Worm (Caenorhabditis elegans) whole organism, L4 larva: ENCODE results near the gene T05A7.11.

Experiments used
- D1046.2 ChIP-seq: fragments of 200-800 bp; sonication (Bioruptor generic); IDR thresholded peaks from 2 replicates; pipeline ENCODE4 v1.3.6; 2022; ENCODE audit warnings: missing genetic modification characterization, missing compliant biosample characterization
- F37D6.2 ChIP-seq: sonication (generic microtip); optimal IDR thresholded peaks from 2 replicates; lab custom pipeline; 2016; ENCODE audit warnings: mild to moderate bottlenecking, missing genetic modification characterization, missing compliant biosample characterization
- F44E2.7 ChIP-seq: fragments of 200-800 bp; sonication (Bioruptor generic); IDR thresholded peaks from 2 replicates; pipeline ENCODE4 v2.1.2; 2022; ENCODE audit warnings: missing genetic modification characterization, missing compliant biosample characterization
- F49E8.2 ChIP-seq: sonication (generic microtip); optimal IDR thresholded peaks from 2 replicates; lab custom pipeline; 2016; ENCODE audit warnings: missing compliant biosample characterization, mild to moderate bottlenecking, missing genetic modification characterization, borderline replicate concordance
- Y5F2A.4 ChIP-seq: fragments of 200-800 bp; sonication (Bioruptor generic); optimal IDR thresholded peaks from 2 replicates; lab custom pipeline; 2018; ENCODE audit warnings: mild to moderate bottlenecking, missing genetic modification characterization, missing compliant biosample characterization
- ZK337.2 ChIP-seq: fragments of 200-800 bp; sonication (Bioruptor generic); IDR thresholded peaks from 2 replicates; pipeline ENCODE4 v1.3.6; 2022; ENCODE audit warnings: missing genetic modification reagents, missing genetic modification characterization, missing compliant biosample characterization
- aha-1 ChIP-seq: fragments of 150-350 bp; peaks from one replicate; lab custom pipeline; 2014; ENCODE audit warnings: missing biosample characterization, missing genetic modification characterization
- ama-1 ChIP-seq: fragments of 150-350 bp; optimal IDR thresholded peaks from 2 replicates; lab custom pipeline; 2014; ENCODE audit warnings: inconsistent platforms, mixed read lengths
- attf-4 ChIP-seq: sonication (generic microtip); optimal IDR thresholded peaks from 3 replicates; lab custom pipeline; 2017; ENCODE audit warnings: missing biosample characterization, missing genetic modification characterization
- ceh-20 ChIP-seq: fragments of 200-800 bp; sonication (Bioruptor generic); IDR thresholded peaks from 2 replicates; pipeline ENCODE4 v1.3.6; 2022; ENCODE audit warnings: missing genetic modification reagents, missing genetic modification characterization, missing compliant biosample characterization
- ceh-44 ChIP-seq: fragments of 200-800 bp; sonication (Bioruptor generic); IDR thresholded peaks from 2 replicates; pipeline ENCODE4 v1.3.6; 2022; ENCODE audit warnings: missing genetic modification reagents, missing genetic modification characterization, missing compliant biosample characterization
- ceh-62 ChIP-seq: sonication (generic microtip); optimal IDR thresholded peaks from 2 replicates; lab custom pipeline; 2017; ENCODE audit warnings: missing biosample characterization, missing genetic modification characterization
- daf-12 ChIP-seq: fragments of 150-350 bp; optimal IDR thresholded peaks from 2 replicates; lab custom pipeline; 2014; ENCODE audit warnings: missing biosample characterization, missing genetic modification reagents, missing genetic modification characterization
- daf-19 ChIP-seq: fragments of 200-800 bp; sonication (Bioruptor generic); conservative IDR thresholded peaks from 2 replicates; pipeline ENCODE4 v1.3.6; 2022; ENCODE audit warnings: missing genetic modification characterization, missing compliant biosample characterization
- dmd-6 ChIP-seq: fragments of 200-800 bp; sonication (Bioruptor generic); IDR thresholded peaks from 2 replicates; pipeline ENCODE4 v1.3.6; 2022; ENCODE audit warnings: missing genetic modification reagents, missing genetic modification characterization, missing compliant biosample characterization
- dmd-8 ChIP-seq: fragments of 200-800 bp; sonication (Bioruptor generic); IDR thresholded peaks from 2 replicates; pipeline ENCODE4 v1.3.6; 2022; ENCODE audit warnings: missing genetic modification characterization, missing compliant biosample characterization
- dpl-1 ChIP-seq: fragments of 150-350 bp; optimal IDR thresholded peaks from 2 replicates; lab custom pipeline; 2014; ENCODE audit warnings: missing biosample characterization, missing genetic modification reagents, missing genetic modification characterization
- egl-43 ChIP-seq: fragments of 200-800 bp; sonication (Bioruptor generic); IDR thresholded peaks from 2 replicates; pipeline ENCODE4 v1.3.6; 2022; ENCODE audit warnings: missing genetic modification reagents, missing genetic modification characterization, missing compliant biosample characterization
- fkh-10 ChIP-seq: fragments of 150-350 bp; optimal IDR thresholded peaks from 2 replicates; lab custom pipeline; 2014; ENCODE audit warnings: missing biosample characterization, missing genetic modification reagents, missing genetic modification characterization
- fos-1 ChIP-seq: fragments of 150-350 bp; optimal IDR thresholded peaks from 2 replicates; lab custom pipeline; 2014; ENCODE audit warnings: missing biosample characterization, missing genetic modification characterization
- hlh-11 ChIP-seq: fragments of 200-800 bp; sonication (Bioruptor generic); optimal IDR thresholded peaks from 2 replicates; lab custom pipeline; 2018; ENCODE audit warnings: mild to moderate bottlenecking, missing genetic modification characterization, missing compliant biosample characterization
- hlh-30 ChIP-seq: sonication (generic microtip); optimal IDR thresholded peaks from 2 replicates; lab custom pipeline; 2017; ENCODE audit warnings: antibody characterized with exemption, mild to moderate bottlenecking, missing genetic modification characterization, missing compliant biosample characterization; ENCODE audit not compliant: insufficient read depth
- lim-7 ChIP-seq: fragments of 200-800 bp; sonication (Bioruptor generic); IDR thresholded peaks from 2 replicates; pipeline ENCODE4 v1.3.6; 2022; ENCODE audit warnings: missing genetic modification characterization, missing compliant biosample characterization
- lin-1 ChIP-seq: fragments of 200-800 bp; sonication (Bioruptor generic); IDR thresholded peaks from 2 replicates; pipeline ENCODE4 v1.3.6; 2022; ENCODE audit warnings: missing genetic modification reagents, missing genetic modification characterization, missing compliant biosample characterization
- lin-15B ChIP-seq: fragments of 150-350 bp; sonication (generic microtip); optimal IDR thresholded peaks from 3 replicates; lab custom pipeline; 2014; ENCODE audit warnings: missing biosample characterization, missing genetic modification characterization
- lin-29 ChIP-seq: fragments of 200-800 bp; sonication (Bioruptor generic); IDR thresholded peaks from 2 replicates; pipeline ENCODE4 v1.3.6; 2022; ENCODE audit warnings: missing genetic modification reagents, missing genetic modification characterization, missing compliant biosample characterization
- lin-38 ChIP-seq: fragments of 200-800 bp; sonication (Bioruptor generic); IDR thresholded peaks from 2 replicates; pipeline ENCODE4 v1.3.6; 2022; ENCODE audit warnings: missing genetic modification reagents, missing genetic modification characterization, missing compliant biosample characterization
- lsy-2 ChIP-seq, 2 experiments: fragments of 150-350 bp in 1 of 2; sonication (generic microtip) in 1 of 2; optimal IDR thresholded peaks; 2 replicates each; lab custom pipeline; 2014 to 2017; ENCODE audit warnings: missing biosample characterization in 2 of 2, missing genetic modification characterization in 2 of 2
- madf-9 ChIP-seq: fragments of 200-800 bp; sonication (Bioruptor generic); conservative IDR thresholded peaks from 2 replicates; pipeline ENCODE4 v1.3.6; 2022; ENCODE audit warnings: missing genetic modification reagents, missing genetic modification characterization, missing compliant biosample characterization
- mdt-29 ChIP-seq: fragments of 200-800 bp; sonication (Bioruptor generic); IDR thresholded peaks from 2 replicates; pipeline ENCODE4 v1.3.6; 2022; ENCODE audit warnings: missing genetic modification reagents, missing genetic modification characterization, missing compliant biosample characterization
- mxl-3 ChIP-seq: fragments of 200-800 bp; sonication (Bioruptor generic); optimal IDR thresholded peaks from 2 replicates; lab custom pipeline; 2018; ENCODE audit warnings: mild to moderate bottlenecking, missing genetic modification characterization, missing compliant biosample characterization
- nhr-237 ChIP-seq: sonication (generic microtip); optimal IDR thresholded peaks from 2 replicates; lab custom pipeline; 2017; ENCODE audit warnings: missing biosample characterization, missing genetic modification characterization
- nhr-28 ChIP-seq: fragments of 150-350 bp; optimal IDR thresholded peaks from 2 replicates; lab custom pipeline; 2014; ENCODE audit warnings: missing biosample characterization, missing genetic modification characterization
- nhr-41 ChIP-seq: fragments of 200-800 bp; sonication (Bioruptor generic); IDR thresholded peaks from 2 replicates; pipeline ENCODE4 v1.3.6; 2022; ENCODE audit warnings: missing genetic modification reagents, missing genetic modification characterization, missing compliant biosample characterization
- nhr-42 ChIP-seq: fragments of 200-800 bp; sonication (Bioruptor generic); IDR thresholded peaks from 2 replicates; pipeline ENCODE4 v1.3.6; 2022; ENCODE audit warnings: missing genetic modification characterization, missing compliant biosample characterization
- nhr-48 ChIP-seq: sonication (generic microtip); optimal IDR thresholded peaks from 2 replicates; lab custom pipeline; 2016; ENCODE audit warnings: mild to moderate bottlenecking, missing genetic modification characterization, missing compliant biosample characterization
- pqm-1 ChIP-seq: sonication (generic microtip); optimal IDR thresholded peaks from 2 replicates; lab custom pipeline; 2017; ENCODE audit warnings: missing biosample characterization, missing genetic modification characterization
- saeg-2 ChIP-seq: fragments of 200-800 bp; sonication (Bioruptor generic); IDR thresholded peaks from 2 replicates; pipeline ENCODE4 v1.3.6; 2022; ENCODE audit warnings: missing genetic modification reagents, missing genetic modification characterization, missing compliant biosample characterization
- sdz-12 ChIP-seq: fragments of 200-800 bp; sonication (Bioruptor generic); optimal IDR thresholded peaks from 2 replicates; lab custom pipeline; 2018; ENCODE audit warnings: mild to moderate bottlenecking, missing genetic modification characterization, missing compliant biosample characterization
- set-16 ChIP-seq: fragments of 200-800 bp; sonication (Bioruptor generic); IDR thresholded peaks from 2 replicates; pipeline ENCODE4 v1.3.6; 2022; ENCODE audit warnings: missing genetic modification reagents, missing genetic modification characterization, missing compliant biosample characterization
- spr-1 ChIP-seq: sonication (generic microtip); optimal IDR thresholded peaks from 2 replicates; lab custom pipeline; 2016; ENCODE audit warnings: mild to moderate bottlenecking, missing genetic modification characterization, missing compliant biosample characterization
- tra-1 ChIP-seq: fragments of 200-800 bp; sonication (Bioruptor generic); IDR thresholded peaks from 2 replicates; pipeline ENCODE4 v1.3.6; 2022; ENCODE audit warnings: missing genetic modification reagents, missing genetic modification characterization, missing compliant biosample characterization
- unc-39 ChIP-seq: sonication (generic microtip); optimal IDR thresholded peaks from 2 replicates; lab custom pipeline; 2017; ENCODE audit warnings: missing biosample characterization, missing genetic modification characterization
- zag-1 ChIP-seq: fragments of 150-350 bp; optimal IDR thresholded peaks from 2 replicates; lab custom pipeline; 2014; ENCODE audit warnings: missing biosample characterization, missing genetic modification characterization
- zip-11 ChIP-seq: fragments of 200-800 bp; sonication (Bioruptor generic); IDR thresholded peaks from 2 replicates; pipeline ENCODE4 v1.3.6; 2022; ENCODE audit warnings: missing genetic modification characterization, missing compliant biosample characterization
- zip-2 ChIP-seq: fragments of 150-350 bp; optimal IDR thresholded peaks from 2 replicates; lab custom pipeline; 2014; ENCODE audit warnings: missing biosample characterization, missing genetic modification characterization
- ztf-7 ChIP-seq: fragments of 150-350 bp; optimal IDR thresholded peaks from 2 replicates; lab custom pipeline; 2014; ENCODE audit warnings: missing biosample characterization, missing genetic modification characterization

Gene T05A7.11

DNA sequence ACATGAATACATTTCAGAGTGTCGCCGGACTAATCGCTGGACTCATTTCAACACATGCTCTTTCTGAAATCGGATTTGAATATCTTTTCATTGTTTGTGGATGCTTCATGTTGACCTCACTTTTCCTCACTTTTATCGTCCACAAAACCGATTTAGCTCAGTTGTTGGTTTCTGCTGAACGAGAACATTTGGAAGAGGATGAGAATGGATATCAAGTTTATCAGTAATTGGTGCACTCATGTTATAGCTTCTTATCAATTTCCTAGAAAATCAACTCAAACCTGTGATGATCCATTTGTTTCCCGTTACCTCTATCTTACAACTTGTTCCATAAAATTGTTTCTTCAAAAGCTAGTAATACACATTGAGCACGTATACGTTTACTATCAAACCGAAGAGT lies 30.8 kb upstream of the T05A7.11 start (continued):
- TF ChIP-seq lin-15B (tag; lab: Kevin White, UChicago): no peak
- no peak for TF ChIP-seq zip-11 (GFP tag; lab: Robert Waterston, UW)
- no peak for TF ChIP-seq F44E2.7
- no peak for TF ChIP-seq mxl-3 (GFP tag; lab: Kevin White, UChicago)
- TF ChIP-seq lin-38 (GFP tag; lab: Robert Waterston, UW): peak; percentile 56
- no peak for TF ChIP-seq ZK337.2 (GFP tag; lab: Robert Waterston, UW)
- no peak for TF ChIP-seq dmd-8 (GFP tag; lab: Robert Waterston, UW)
- TF ChIP-seq ceh-62: no peak
- TF ChIP-seq lin-1: no peak
- TF ChIP-seq dmd-6 (GFP tag; lab: Robert Waterston, UW): no peak
- TF ChIP-seq fkh-10 (GFP tag; lab: Kevin White, UChicago): no peak
- no peak for TF ChIP-seq nhr-28 (tag; lab: Kevin White, UChicago)
- no peak for TF ChIP-seq set-16 (GFP tag; lab: Robert Waterston, UW)
- no peak for TF ChIP-seq attf-4
- no peak for TF ChIP-seq lsy-2 (tag; optimal IDR thresholded peaks at IDR 0.05; lab: Kevin White, UChicago)

DNA sequence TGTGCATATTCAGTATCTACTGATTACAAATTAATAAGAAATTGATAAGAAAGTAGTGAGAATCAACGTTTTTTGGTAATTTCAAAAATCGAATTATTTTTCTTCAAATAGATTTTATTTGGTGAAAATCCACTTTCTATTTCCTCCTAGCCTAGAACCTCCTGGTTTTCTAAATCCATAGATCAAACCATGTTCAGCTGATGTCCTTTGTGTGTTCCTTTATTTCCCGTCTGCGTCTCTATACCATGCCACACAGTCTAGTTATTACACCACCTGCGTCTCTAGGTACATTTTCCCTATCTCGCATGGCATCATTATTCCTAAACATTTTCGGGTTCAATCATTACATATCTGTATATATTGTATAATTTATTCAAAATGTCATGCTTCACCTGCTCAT lies 27.9 kb upstream of the T05A7.11 start, which contains the start of gene F10G7.5:
TSS of gene F10G7.5 (plus strand) at position 286 of the 400 bp plus-strand sequence.
- TF ChIP-seq nhr-28 (tag; lab: Kevin White, UChicago) (peak; percentile 31), F44E2.7 (no peak), attf-4 (no peak), nhr-41 (GFP tag; lab: Robert Waterston, UW) (no peak), lim-7 (GFP tag; lab: Robert Waterston, UW) (no peak), fos-1 (tag; lab: Kevin White, UChicago) (no peak), daf-19 (GFP tag; lab: Robert Waterston, UW) (no peak), pqm-1 (tag; lab: Kevin White, UChicago) (peak; percentile 34), sdz-12 (GFP tag; lab: Kevin White, UChicago) (no peak), tra-1 (GFP tag; lab: Robert Waterston, UW) (no peak), zag-1 (no peak), Y5F2A.4 (GFP tag; lab: Kevin White, UChicago) (no peak), F37D6.2 (tag; lab: Kevin White, UChicago) (no peak), spr-1 (tag; lab: Kevin White, UChicago) (no peak), ztf-7 (tag; lab: Kevin White, UChicago) (no peak), lin-29 (GFP tag; lab: Robert Waterston, UW) (no peak), nhr-48 (peak; percentile 7), zip-2 (tag; lab: Kevin White, UChicago) (no peak), hlh-11 (tag; lab: Kevin White, UChicago) (peak; percentile 68), hlh-30 (tag; lab: Kevin White, UChicago) (no peak), dmd-6 (GFP tag; lab: Robert Waterston, UW) (no peak), unc-39 (no peak), nhr-237 (no peak), F49E8.2 (tag; lab: Kevin White, UChicago) (no peak), D1046.2 (GFP tag; lab: Robert Waterston, UW) (no peak), aha-1 (tag; lab: Kevin White, UChicago) (no peak), daf-12 (tag; lab: Kevin White, UChicago) (no peak), ceh-44 (GFP tag; lab: Robert Waterston, UW) (no peak), madf-9 (GFP tag; lab: Robert Waterston, UW) (no peak), zip-11 (GFP tag; lab: Robert Waterston, UW) (no peak)
- TF ChIP-seq, all 104 proteins: peak for 4

DNA sequence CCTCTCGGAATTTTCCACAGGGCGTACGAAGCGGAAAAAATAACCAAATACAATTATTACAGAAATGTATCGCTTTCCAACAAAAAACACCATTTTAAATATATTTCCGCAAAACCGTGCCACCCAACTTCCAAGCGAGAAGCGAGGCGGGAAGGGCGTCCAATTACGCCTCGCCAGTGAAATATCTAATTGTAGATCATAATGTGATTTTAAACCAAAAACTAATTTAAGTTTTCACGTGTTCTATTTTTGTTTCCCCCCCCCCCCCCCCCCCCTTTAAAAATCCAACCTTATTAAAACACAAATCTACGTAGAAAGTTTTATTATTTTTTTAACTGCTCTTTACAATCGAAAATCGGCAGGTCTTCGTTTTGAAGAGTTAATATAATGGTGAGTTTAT lies 24.2 kb upstream of the T05A7.11 start, which contains the start of gene F10G7.12:
TSS of gene F10G7.12 (plus strand) at position 301 of the 400 bp plus-strand sequence.
- TF ChIP-seq nhr-42 (GFP tag; lab: Robert Waterston, UW) (no peak), saeg-2 (no peak), F44E2.7 (no peak), egl-43 (no peak), mxl-3 (GFP tag; lab: Kevin White, UChicago) (no peak), dpl-1 (no peak), ama-1 (no peak), dmd-8 (GFP tag; lab: Robert Waterston, UW) (no peak), ceh-20 (GFP tag; lab: Robert Waterston, UW) (no peak), ztf-7 (tag; lab: Kevin White, UChicago) (no peak), mdt-29 (GFP tag; lab: Robert Waterston, UW) (no peak), zip-2 (tag; lab: Kevin White, UChicago) (no peak), fkh-10 (GFP tag; lab: Kevin White, UChicago) (no peak), ZK337.2 (GFP tag; lab: Robert Waterston, UW) (no peak)
